Fruit fly (Drosophila melanogaster): Measurements from ENCODE around the gene Nepl19.

The Nepl19 gene

DNA sequence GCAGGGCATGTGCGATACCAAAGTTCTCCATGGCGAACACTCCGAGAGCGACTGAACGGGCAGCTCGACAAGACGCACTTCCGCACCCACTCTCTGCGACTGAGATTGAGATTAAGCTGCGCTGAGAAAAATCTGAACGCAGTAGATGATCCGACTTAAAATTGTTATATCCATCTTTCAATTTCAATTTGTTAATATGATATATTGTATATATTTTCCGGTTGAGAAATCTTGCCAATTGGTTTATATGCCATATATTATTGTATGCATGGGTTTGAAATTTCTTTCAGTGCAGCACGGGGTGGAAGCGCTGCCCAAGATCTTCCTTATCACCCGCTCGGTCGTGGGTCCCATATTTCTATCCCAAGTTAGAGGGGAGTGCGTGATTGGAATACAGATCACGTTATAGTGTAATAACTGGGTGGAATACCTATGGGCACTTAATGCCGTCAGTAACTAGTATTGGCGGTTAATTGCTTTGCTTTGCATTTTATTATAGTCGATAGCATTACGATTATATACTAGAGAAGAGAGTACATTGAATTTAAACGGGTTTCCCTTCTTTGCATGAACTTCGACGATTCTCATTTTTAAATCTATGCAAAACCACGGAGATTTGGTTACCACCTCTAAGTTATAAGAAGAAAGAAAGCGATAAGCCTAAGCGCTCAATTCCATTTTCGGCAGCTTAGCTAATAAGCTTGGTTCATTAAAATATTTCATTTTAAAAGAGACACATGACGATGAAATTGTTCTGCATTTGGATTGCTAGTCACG lies at the start of gene Nepl19, which contains the start of gene Nepl20 (continued):
- TF ChIP-seq TFAM (GFP tag; optimal IDR thresholded peaks at IDR 0.05) (no peak), nau (GFP tag; optimal IDR thresholded peaks at IDR 0.05) (no peak), gce (GFP tag; IDR thresholded peaks at IDR 0.05) (peak; percentile 78), ssp (GFP tag; IDR thresholded peaks at IDR 0.05) (peak; percentile 76), cad (GFP tag; optimal IDR thresholded peaks at IDR 0.05) (no peak), Poxn (GFP tag; IDR thresholded peaks at IDR 0.05) (no peak), Lhr (GFP tag; optimal IDR thresholded peaks at IDR 0.05) (peak; percentile 32), Elba2 (GFP tag; optimal IDR thresholded peaks at IDR 0.05) (no peak), CG7963 (GFP tag; IDR thresholded peaks at IDR 0.05; ENCODE audit: partially characterized antibody) (no peak), dimm (GFP tag; IDR thresholded peaks at IDR 0.05) (peak; percentile 40; the same call in 1 of the 2 replicates), mld (GFP tag; IDR thresholded peaks at IDR 0.05; ENCODE audit: partially characterized antibody) (no peak), cas (GFP tag; IDR thresholded peaks at IDR 0.05) (peak; percentile 42; the same call in 1 of the 2 replicates), CG4424 (GFP tag; optimal IDR thresholded peaks at IDR 0.05) (peak; percentile 77), ci (GFP tag; IDR thresholded peaks at IDR 0.05) (peak; percentile 88), CG15073 (GFP tag; optimal IDR thresholded peaks at IDR 0.05) (peak; percentile 31), CG12942 (GFP tag; optimal IDR thresholded peaks at IDR 0.05) (peak; percentile 58), usp (GFP tag; optimal IDR thresholded peaks at IDR 0.05) (no peak), Abd-B (GFP tag; optimal IDR thresholded peaks at IDR 0.05) (peak; percentile 49), Blimp-1 (GFP tag; optimal IDR thresholded peaks at IDR 0.05) (peak; percentile 78), CG11398 (GFP tag; optimal IDR thresholded peaks at IDR 0.05) (no peak), Gug (GFP tag; IDR thresholded peaks at IDR 0.05) (peak; percentile 58; the same call in 3 of the 4 replicates), CG14014 (GFP tag; IDR thresholded peaks at IDR 0.05) (peak; percentile 72), CG7372 (GFP tag; IDR thresholded peaks at IDR 0.05) (peak; percentile 80), sim (GFP tag; IDR thresholded peaks at IDR 0.05) (peak; percentile 58), CG11093 (GFP tag; IDR thresholded peaks at IDR 0.05) (peak; percentile 77; the same call in 2 of the 3 replicates), Hmr (GFP tag; optimal IDR thresholded peaks at IDR 0.05) (peak; percentile 85), CG16813 (GFP tag; IDR thresholded peaks at IDR 0.05; ENCODE audit: partially characterized antibody) (no peak), CG33557 (GFP tag; optimal IDR thresholded peaks at IDR 0.05) (peak; percentile 23), E2f1 (GFP tag; IDR thresholded peaks at IDR 0.05) (peak; percentile 82), seq (GFP tag; IDR thresholded peaks at IDR 0.05) (peak; percentile 77; the same call in 1 of the 2 replicates), CG13424 (tag; optimal IDR thresholded peaks at IDR 0.05) (peak; percentile 76), CG4360 (GFP tag; IDR thresholded peaks at IDR 0.05) (peak; percentile 34; the same call in 1 of the 2 replicates), CG16863 (GFP tag; optimal IDR thresholded peaks at IDR 0.05) (peak; percentile 36), ham (GFP tag; IDR thresholded peaks at IDR 0.05) (no peak), CG13894 (tag; optimal IDR thresholded peaks at IDR 0.05) (no peak), nom (GFP tag; optimal IDR thresholded peaks at IDR 0.05) (peak; percentile 62), kni (GFP tag; optimal IDR thresholded peaks at IDR 0.05) (no peak), C15 (GFP tag; IDR thresholded peaks at IDR 0.05) (0 out of 3 replicates have a peak, but pooled peaks have one; percentile 26), Jarid2 (GFP tag; optimal IDR thresholded peaks at IDR 0.05) (peak; percentile 30), HLH3B (GFP tag; IDR thresholded peaks at IDR 0.05) (peak; percentile 79), CG12236 (GFP tag; optimal IDR thresholded peaks at IDR 0.05) (no peak), Taf1 (GFP tag; IDR thresholded peaks at IDR 0.05) (0 out of 2 replicates have a peak, but pooled peaks have one; percentile 25), CG7556 (GFP tag; optimal IDR thresholded peaks at IDR 0.05) (peak; percentile 83), CG10462 (GFP tag; optimal IDR thresholded peaks at IDR 0.05) (peak; percentile 55), CG15696 (tag; optimal IDR thresholded peaks at IDR 0.05) (peak; percentile 65), ems (GFP tag; optimal IDR thresholded peaks at IDR 0.05) (peak; percentile 63), B-H1 (GFP tag; IDR thresholded peaks at IDR 0.05) (peak; percentile 65), Spps (tag; optimal IDR thresholded peaks at IDR 0.05) (peak; percentile 64), CG1647 (GFP tag; optimal IDR thresholded peaks at IDR 0.05) (peak; percentile 38)

Data from whole organism, embryonic.